Fruit fly (Drosophila melanogaster) whole organism, pupa: ENCODE results near the gene Sr-CI.
A peak's percentile ranks its signal among the peaks of the same experiment; 100 is the strongest.

Source experiments
- CG10348 ChIP-seq: fragments of 200-800 bp; sonication (Bioruptor generic); IDR thresholded peaks from 2 replicates; pipeline ENCODE4 v1.3.6; 2022; ENCODE audit warnings: missing biosample characterization, missing genetic modification characterization
- CG12605 ChIP-seq: fragments of 200-800 bp; sonication (Bioruptor generic); IDR thresholded peaks from 2 replicates; pipeline ENCODE4 v1.3.6; 2022; ENCODE audit warnings: missing biosample characterization, missing genetic modification characterization
- CG13204 ChIP-seq: fragments of 200-800 bp; sonication (Bioruptor generic); optimal IDR thresholded peaks from 2 replicates; lab custom pipeline; 2018; ENCODE audit warnings: missing biosample characterization, mild to moderate bottlenecking, missing genetic modification characterization, moderate library complexity
- CG14655 ChIP-seq: fragments of 200-800 bp; sonication (Bioruptor generic); optimal IDR thresholded peaks from 3 replicates; lab custom pipeline; 2017; ENCODE audit warnings: mild to moderate bottlenecking, missing biosample characterization, missing genetic modification reagents, missing genetic modification characterization
- CG15710 ChIP-seq: fragments of 200-800 bp; sonication (Bioruptor generic); optimal IDR thresholded peaks from 2 replicates; lab custom pipeline; 2018; ENCODE audit warnings: missing biosample characterization, mild to moderate bottlenecking, missing genetic modification characterization, moderate library complexity
- CG17806 ChIP-seq: fragments of 200-800 bp; sonication (Bioruptor generic); optimal IDR thresholded peaks from 2 replicates; lab custom pipeline; 2018; ENCODE audit warnings: missing biosample characterization, mild to moderate bottlenecking, missing genetic modification characterization, moderate library complexity
- CG32121 ChIP-seq: fragments of 200-800 bp; sonication (Bioruptor generic); IDR thresholded peaks from 2 replicates; pipeline ENCODE4 v1.3.6; 2022; ENCODE audit warnings: missing biosample characterization, missing genetic modification characterization
- CG34367 ChIP-seq: fragments of 200-800 bp; sonication (Bioruptor generic); optimal IDR thresholded peaks from 2 replicates; lab custom pipeline; 2018; ENCODE audit warnings: missing biosample characterization, mild to moderate bottlenecking, missing genetic modification characterization
- CG4496 ChIP-seq: fragments of 200-800 bp; sonication (Bioruptor generic); IDR thresholded peaks from 3 replicates; pipeline ENCODE4 v1.3.6; 2022; ENCODE audit warnings: missing biosample characterization, missing genetic modification characterization
- CG8159 ChIP-seq: fragments of 200-800 bp; sonication (Bioruptor generic); optimal IDR thresholded peaks from 3 replicates; lab custom pipeline; 2018; ENCODE audit warnings: missing biosample characterization, mild to moderate bottlenecking, missing genetic modification characterization, moderate library complexity
- CG8301 ChIP-seq: fragments of 200-800 bp; sonication (Bioruptor generic); optimal IDR thresholded peaks from 2 replicates; lab custom pipeline; 2018; ENCODE audit warnings: missing biosample characterization, mild to moderate bottlenecking, missing genetic modification characterization
- CG9948 ChIP-seq: fragments of 200-800 bp; sonication (Bioruptor generic); optimal IDR thresholded peaks from 2 replicates; lab custom pipeline; 2018; ENCODE audit warnings: missing biosample characterization, mild to moderate bottlenecking, missing genetic modification characterization, moderate library complexity
- D1 ChIP-seq: fragments of 200-800 bp; sonication (Bioruptor generic); optimal IDR thresholded peaks from 2 replicates; lab custom pipeline; 2018; ENCODE audit warnings: missing biosample characterization, mild to moderate bottlenecking, missing genetic modification characterization, moderate library complexity
- EcR ChIP-seq: fragments of 200-800 bp; sonication (Bioruptor generic); optimal IDR thresholded peaks from 3 replicates; lab custom pipeline; 2019; ENCODE audit warnings: missing biosample characterization, missing genetic modification characterization, mild to moderate bottlenecking, moderate library complexity, missing genetic modification reagents
- Ets98B ChIP-seq: fragments of 200-800 bp; sonication (Bioruptor generic); IDR thresholded peaks from 2 replicates; pipeline ENCODE4 v1.3.6; 2022; ENCODE audit warnings: missing biosample characterization, missing genetic modification characterization
- Pif1A ChIP-seq: fragments of 200-800 bp; sonication (Bioruptor generic); optimal IDR thresholded peaks from 3 replicates; lab custom pipeline; 2016; ENCODE audit warnings: missing biosample characterization, missing genetic modification characterization
- Pif1B ChIP-seq: fragments of 200-800 bp; sonication (Bioruptor generic); optimal IDR thresholded peaks from 3 replicates; lab custom pipeline; 2016; ENCODE audit warnings: missing biosample characterization, missing genetic modification characterization
- Snoo ChIP-seq: fragments of 200-800 bp; sonication (Bioruptor generic); optimal IDR thresholded peaks from 3 replicates; lab custom pipeline; 2017; ENCODE audit warnings: missing biosample characterization, mild to moderate bottlenecking, missing genetic modification characterization, inconsistent platforms
- fd96Ca ChIP-seq: fragments of 200-800 bp; sonication (Bioruptor generic); IDR thresholded peaks from 3 replicates; pipeline ENCODE4 v1.3.6; 2022; ENCODE audit warnings: missing biosample characterization, missing genetic modification characterization
- gl ChIP-seq: fragments of 200-800 bp; sonication (Bioruptor generic); optimal IDR thresholded peaks from 2 replicates; lab custom pipeline; 2018; ENCODE audit warnings: missing biosample characterization, mild to moderate bottlenecking, missing genetic modification characterization
- rn ChIP-seq: fragments of 200-800 bp; sonication (Bioruptor generic); IDR thresholded peaks from 2 replicates; pipeline ENCODE4 v1.3.6; 2022; ENCODE audit warnings: missing biosample characterization, missing genetic modification characterization

The Sr-CI gene

DNA sequence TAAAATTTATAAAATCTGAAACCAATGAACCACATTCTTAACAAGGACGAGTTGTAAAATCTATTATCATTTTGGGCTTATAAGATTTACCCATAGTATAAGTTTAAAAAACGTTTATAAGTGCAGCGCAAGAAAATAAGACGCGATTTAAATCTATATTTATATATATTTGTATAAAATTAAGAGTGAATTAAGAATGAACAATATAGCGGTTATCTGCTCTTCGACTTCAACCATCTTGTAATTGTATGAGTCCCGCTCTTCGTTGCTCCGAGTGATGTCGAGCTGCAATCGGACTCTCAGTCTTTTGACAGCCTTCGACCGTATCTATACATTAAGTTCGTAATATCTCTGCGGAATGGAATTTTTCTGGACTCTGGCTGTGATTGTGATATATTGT is at the start of gene Sr-CI:
Gene Sr-CI, plus strand, starts transcription at position 301 of the 400 bp plus-strand sequence.
- TF ChIP-seq rn (GFP tag; lab: Robert Waterston, UW): no peak
- no peak for TF ChIP-seq CG17806 (tag; lab: Kevin White, UChicago)
- no peak for TF ChIP-seq CG4496
- no peak for TF ChIP-seq Snoo
- TF ChIP-seq gl (tag; lab: Kevin White, UChicago): no peak
- no peak for TF ChIP-seq CG15710 (tag; lab: Kevin White, UChicago)
- no peak for TF ChIP-seq CG8301
- no peak for TF ChIP-seq CG14655 (GFP tag; lab: Kevin White, UChicago)
- no peak for TF ChIP-seq D1 (tag; lab: Kevin White, UChicago)
- no peak for TF ChIP-seq fd96Ca
- no peak for TF ChIP-seq CG9948
- TF ChIP-seq EcR: no peak
- TF ChIP-seq Pif1B (GFP tag; lab: Kevin White, UChicago): no peak
- no peak for TF ChIP-seq CG8159
- TF ChIP-seq CG12605 (GFP tag; lab: Robert Waterston, UW): no peak
- no peak for TF ChIP-seq Ets98B (GFP tag; lab: Robert Waterston, UW)
- TF ChIP-seq CG32121: no peak
- no peak for TF ChIP-seq CG13204
- no peak for TF ChIP-seq CG10348 (GFP tag; lab: Robert Waterston, UW)

DNA sequence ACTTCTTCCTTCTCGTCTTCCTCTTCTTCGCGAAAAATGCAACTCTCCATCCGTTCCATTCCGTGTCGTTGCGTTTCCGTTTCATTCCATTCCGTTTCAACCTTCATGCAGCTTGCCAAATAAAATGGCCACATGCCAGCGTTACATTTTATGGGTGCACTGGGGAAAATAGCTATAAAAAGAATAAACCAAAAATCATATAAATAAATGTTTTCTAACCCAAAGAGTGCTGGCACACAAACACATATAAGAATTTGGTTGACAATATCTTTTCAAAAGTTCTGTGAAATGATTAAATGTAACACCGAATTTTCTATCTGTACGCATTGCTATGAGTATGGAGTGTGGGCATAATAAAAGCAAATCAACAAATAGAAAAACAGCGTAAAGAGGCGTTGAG is 45.7 kb upstream of the Sr-CI start:
- TF ChIP-seq gl (tag; lab: Kevin White, UChicago): no peak
- no peak for TF ChIP-seq Pif1B (GFP tag; lab: Kevin White, UChicago)
- no peak for TF ChIP-seq CG12605 (GFP tag; lab: Robert Waterston, UW)
- TF ChIP-seq CG32121: no peak
- peak; percentile 14; the same call in 1 of the 2 replicates for TF ChIP-seq Ets98B (GFP tag; lab: Robert Waterston, UW)
- TF ChIP-seq CG14655 (GFP tag; lab: Kevin White, UChicago): no peak

- no peak for TF ChIP-seq CG10348 (GFP tag; lab: Robert Waterston, UW)
- no peak for TF ChIP-seq Pif1A
- TF ChIP-seq CG13204: no peak
- peak; percentile 65; the same call in 1 of the 3 replicates for TF ChIP-seq CG4496
- TF ChIP-seq CG17806 (tag; lab: Kevin White, UChicago): no peak
- TF ChIP-seq CG15710 (tag; lab: Kevin White, UChicago): peak; percentile 5
- TF ChIP-seq CG8301: peak; percentile 7
- peak; percentile 46 for TF ChIP-seq Ets98B (GFP tag; lab: Robert Waterston, UW)
- TF ChIP-seq rn (GFP tag; lab: Robert Waterston, UW): 0 out of 2 replicates have a peak, but pooled peaks have one; percentile 24
- TF ChIP-seq CG12605 (GFP tag; lab: Robert Waterston, UW): peak; percentile 63
- TF ChIP-seq CG34367 (tag; lab: Kevin White, UChicago): no peak
- no peak for TF ChIP-seq Pif1B (GFP tag; lab: Kevin White, UChicago)
- peak; percentile 75 for TF ChIP-seq CG32121
- TF ChIP-seq CG14655 (GFP tag; lab: Kevin White, UChicago): peak; percentile 33
- peak; percentile 0 for TF ChIP-seq CG9948
- no peak for TF ChIP-seq CG8159
- no peak for TF ChIP-seq Snoo
- peak; percentile 81 for TF ChIP-seq fd96Ca
Measured at dm6 chr2L:4080768-4081167, 40.7 kb upstream of the Sr-CI start.

- TF ChIP-seq CG4496 (0 out of 3 replicates have a peak, but pooled peaks have one; percentile 47), CG32121 (no peak), CG14655 (GFP tag; lab: Kevin White, UChicago) (peak; percentile 9)
Measured at dm6 chr2L:4084166-4084565, 37.3 kb upstream of the Sr-CI start.

dm6 chr2L:4089613-4090012 is 31.9 kb upstream of the Sr-CI start:
- TF ChIP-seq Pif1B (GFP tag; lab: Kevin White, UChicago): no peak
- no peak for TF ChIP-seq CG15710 (tag; lab: Kevin White, UChicago)
- TF ChIP-seq CG13204: no peak
- TF ChIP-seq CG4496: no peak
- TF ChIP-seq CG14655 (GFP tag; lab: Kevin White, UChicago): no peak
- TF ChIP-seq Ets98B (GFP tag; lab: Robert Waterston, UW): no peak
- TF ChIP-seq fd96Ca: no peak
- TF ChIP-seq D1 (tag; lab: Kevin White, UChicago): no peak
- no peak for TF ChIP-seq Pif1A
- no peak for TF ChIP-seq EcR

DNA sequence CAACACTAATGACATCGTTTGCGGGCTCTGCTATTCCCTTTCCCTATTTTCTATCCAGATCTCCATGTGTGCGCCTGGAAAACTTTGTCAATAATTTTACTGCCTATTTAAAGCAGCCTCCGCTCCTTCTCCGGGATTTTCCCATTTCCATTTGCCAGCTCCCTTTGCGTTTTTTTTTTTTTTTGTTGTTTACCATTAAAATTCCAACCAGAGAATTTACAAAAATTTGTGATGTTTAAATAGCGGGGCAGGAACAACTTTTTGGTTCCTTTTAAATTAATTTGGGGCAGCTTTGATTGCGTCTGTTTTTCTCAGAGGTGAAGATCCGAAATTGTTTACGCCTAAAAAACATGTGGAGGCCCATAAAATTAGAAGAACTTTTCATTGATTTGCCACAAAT is 29.8 kb upstream of the Sr-CI start:
- TF ChIP-seq Snoo (no peak), fd96Ca (no peak), CG8159 (no peak)

DNA sequence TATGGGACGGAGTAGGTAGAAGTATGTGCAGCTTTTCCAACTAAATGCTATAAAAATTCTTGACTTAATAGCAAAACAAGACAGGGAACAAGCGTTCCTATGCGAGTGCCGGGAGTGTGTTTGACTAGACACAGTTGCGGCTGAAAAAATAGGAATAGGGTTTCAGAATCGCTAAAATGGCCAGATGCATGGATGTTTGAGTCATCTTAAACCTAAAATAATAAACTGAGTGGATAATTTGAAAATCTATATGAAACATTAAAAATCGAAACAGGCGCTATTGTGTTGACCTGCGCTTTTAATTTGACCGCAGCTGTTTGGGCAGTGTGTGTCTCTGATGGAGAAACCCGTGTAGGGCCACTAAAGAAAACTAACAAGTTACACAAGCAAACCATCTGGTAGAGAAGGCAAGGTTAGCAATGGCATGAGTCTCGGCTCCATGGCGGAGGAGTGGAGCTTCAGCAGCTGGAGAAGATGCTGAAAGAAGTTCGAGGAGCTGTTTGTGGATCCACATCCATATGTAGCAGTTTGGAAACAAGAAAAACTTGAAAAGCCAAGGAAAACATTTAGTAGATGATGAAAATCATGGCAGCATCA is 27.7 kb upstream of the Sr-CI start:
- TF ChIP-seq Snoo (no peak), Ets98B (GFP tag; lab: Robert Waterston, UW) (peak; percentile 88), CG12605 (GFP tag; lab: Robert Waterston, UW) (peak; percentile 64), CG8159 (peak; percentile 78), CG17806 (tag; lab: Kevin White, UChicago) (peak; percentile 86), rn (GFP tag; lab: Robert Waterston, UW) (0 out of 2 replicates have a peak, but pooled peaks have one; percentile 27), CG9948 (peak; percentile 83), CG32121 (peak; percentile 67), Pif1B (GFP tag; lab: Kevin White, UChicago) (peak; percentile 84), Pif1A (peak; percentile 85), CG10348 (GFP tag; lab: Robert Waterston, UW) (no peak), CG14655 (GFP tag; lab: Kevin White, UChicago) (peak; percentile 95), gl (tag; lab: Kevin White, UChicago) (peak; percentile 65), fd96Ca (peak; percentile 91), CG34367 (tag; lab: Kevin White, UChicago) (peak; percentile 74), EcR (no peak), CG4496 (peak; percentile 92), CG8301 (peak; percentile 92), D1 (tag; lab: Kevin White, UChicago) (peak; percentile 48), CG15710 (tag; lab: Kevin White, UChicago) (peak; percentile 52), CG13204 (peak; percentile 8)
